Fruit fly (Drosophila melanogaster): ENCODE data around the gene Pc.

Pc gene

dm6 chr3L:21347197-21347831 is 29.5 kb upstream of the Pc start (continued):
- TF ChIP-seq CG1621 (tag; optimal IDR thresholded peaks at IDR 0.05): peak; percentile 32
- no peak for TF ChIP-seq fkh (GFP tag; optimal IDR thresholded peaks at IDR 0.05)
- peak; percentile 49 to 83 for TF ChIP-seq salr (GFP tag; optimal IDR thresholded peaks at IDR 0.05)
- TF ChIP-seq ss (GFP tag; optimal IDR thresholded peaks at IDR 0.05): no peak
- TF ChIP-seq CG10631 (GFP tag; optimal IDR thresholded peaks at IDR 0.05): peak; percentile 75
- no peak for TF ChIP-seq fd85E (GFP tag; optimal IDR thresholded peaks at IDR 0.05)
- TF ChIP-seq CG32006 (GFP tag; optimal IDR thresholded peaks at IDR 0.05): peak; percentile 86
- TF ChIP-seq Hr4 (GFP tag; optimal IDR thresholded peaks at IDR 0.05): peak; percentile 83
- peak; percentile 69 for TF ChIP-seq CG3919 (GFP tag; optimal IDR thresholded peaks at IDR 0.05)
- peak; percentile 56 for TF ChIP-seq Smox (GFP tag; optimal IDR thresholded peaks at IDR 0.05)
- peak; percentile 69 for TF ChIP-seq esn (GFP tag; optimal IDR thresholded peaks at IDR 0.05)
- TF ChIP-seq CG4318 (GFP tag; optimal IDR thresholded peaks at IDR 0.05): peak; percentile 74
- peak; percentile 61 for TF ChIP-seq Met (GFP tag; optimal IDR thresholded peaks at IDR 0.05)
- peak; percentile 62 for TF ChIP-seq Sox14 (GFP tag; optimal IDR thresholded peaks at IDR 0.05)
- TF ChIP-seq pdm3 (GFP tag; optimal IDR thresholded peaks at IDR 0.05): peak; percentile 67
- TF ChIP-seq acj6 (GFP tag; optimal IDR thresholded peaks at IDR 0.05): peak; percentile 75
- TF ChIP-seq vri (GFP tag; optimal IDR thresholded peaks at IDR 0.05): peak; percentile 25
- TF ChIP-seq CG6808 (GFP tag; optimal IDR thresholded peaks at IDR 0.05): peak; percentile 37

- peak; percentile 2 for TF ChIP-seq Ets96B (tag; optimal IDR thresholded peaks at IDR 0.05)
- peak; percentile 43 for TF ChIP-seq CG1621 (tag; optimal IDR thresholded peaks at IDR 0.05)
- no peak for TF ChIP-seq lz (GFP tag; optimal IDR thresholded peaks at IDR 0.05)
- TF ChIP-seq Sox14 (GFP tag; optimal IDR thresholded peaks at IDR 0.05): no peak
- no peak for TF ChIP-seq CG3919 (GFP tag; optimal IDR thresholded peaks at IDR 0.05)
- TF ChIP-seq dac (GFP tag; optimal IDR thresholded peaks at IDR 0.05): no peak
- no peak for TF ChIP-seq fd59A (GFP tag; optimal IDR thresholded peaks at IDR 0.05)
- no peak for TF ChIP-seq vri (GFP tag; optimal IDR thresholded peaks at IDR 0.05)
- TF ChIP-seq CG8119 (GFP tag; IDR thresholded peaks at IDR 0.05): no peak
- no peak for TF ChIP-seq Hr4 (GFP tag; optimal IDR thresholded peaks at IDR 0.05)
- peak in 1 of 2 experiments; percentile 43 for TF ChIP-seq ss (GFP tag; optimal IDR thresholded peaks at IDR 0.05)
- TF ChIP-seq topi (GFP tag; optimal IDR thresholded peaks at IDR 0.05): no peak
- no peak for TF ChIP-seq Hr39 (GFP tag; optimal IDR thresholded peaks at IDR 0.05)
- TF ChIP-seq CG6854 (GFP tag; optimal IDR thresholded peaks at IDR 0.05): no peak
- no peak for TF ChIP-seq dsx (GFP tag; optimal IDR thresholded peaks at IDR 0.05; ENCODE audit: poor library complexity, severe bottlenecking)
- no peak for TF ChIP-seq CG8319 (GFP tag; optimal IDR thresholded peaks at IDR 0.05)
- no peak for TF ChIP-seq CG7368 (GFP tag; optimal IDR thresholded peaks at IDR 0.05)
- TF ChIP-seq Sox15 (GFP tag; optimal IDR thresholded peaks at IDR 0.05): no peak
- no peak for TF ChIP-seq Sox102F (GFP tag; optimal IDR thresholded peaks at IDR 0.05)
- no peak for TF ChIP-seq svp (GFP tag)
- TF ChIP-seq CG10631 (GFP tag; optimal IDR thresholded peaks at IDR 0.05): no peak
- TF ChIP-seq acj6 (GFP tag; optimal IDR thresholded peaks at IDR 0.05): no peak
- TF ChIP-seq CG6163 (GFP tag; IDR thresholded peaks at IDR 0.05): no peak
- no peak for TF ChIP-seq Hr38 (GFP tag; optimal IDR thresholded peaks at IDR 0.05)
These were observed 28.8 kb upstream of the Pc start for dm6 chr3L:21346463-21347196.

dm6 chr3L:21343254-21344083 is 25.6 kb upstream of the Pc start, which contains the start of the genes Tbc1d8-9 and CG32436:
Gene Tbc1d8-9, minus strand, starts transcription at chr3L:21343716.
Gene CG32436, plus strand, starts transcription at chr3L:21344033.
- TF ChIP-seq CG15336 (GFP tag; IDR thresholded peaks at IDR 0.05): peak; percentile 49
- TF ChIP-seq CG6163 (GFP tag; IDR thresholded peaks at IDR 0.05): 0 out of 3 replicates have a peak, but pooled peaks have one; percentile 29
- no peak for TF ChIP-seq Smox (GFP tag; optimal IDR thresholded peaks at IDR 0.05)
- peak; percentile 92 for TF ChIP-seq Sox14 (GFP tag; optimal IDR thresholded peaks at IDR 0.05)
- peak; percentile 17 for TF ChIP-seq vri (GFP tag; optimal IDR thresholded peaks at IDR 0.05)
- peak; percentile 15 for TF ChIP-seq esn (GFP tag; optimal IDR thresholded peaks at IDR 0.05)
- no peak for TF ChIP-seq Blimp-1 (GFP tag; optimal IDR thresholded peaks at IDR 0.05)
- no peak for TF ChIP-seq CG1621 (tag; optimal IDR thresholded peaks at IDR 0.05)
